Fruit fly (Drosophila melanogaster) whole organism, pupa: Measurements from ENCODE around the gene CG16852.

ENCODE experiments used
- CG10348 ChIP-seq: fragments of 200-800 bp; sonication (Bioruptor generic); IDR thresholded peaks from 2 replicates; pipeline ENCODE4 v1.3.6; 2022; ENCODE audit warnings: missing biosample characterization, missing genetic modification characterization
- CG12605 ChIP-seq: fragments of 200-800 bp; sonication (Bioruptor generic); IDR thresholded peaks from 2 replicates; pipeline ENCODE4 v1.3.6; 2022; ENCODE audit warnings: missing biosample characterization, missing genetic modification characterization
- CG13204 ChIP-seq: fragments of 200-800 bp; sonication (Bioruptor generic); optimal IDR thresholded peaks from 2 replicates; lab custom pipeline; 2018; ENCODE audit warnings: missing biosample characterization, mild to moderate bottlenecking, missing genetic modification characterization, moderate library complexity
- CG14655 ChIP-seq: fragments of 200-800 bp; sonication (Bioruptor generic); optimal IDR thresholded peaks from 3 replicates; lab custom pipeline; 2017; ENCODE audit warnings: mild to moderate bottlenecking, missing biosample characterization, missing genetic modification reagents, missing genetic modification characterization
- CG15710 ChIP-seq: fragments of 200-800 bp; sonication (Bioruptor generic); optimal IDR thresholded peaks from 2 replicates; lab custom pipeline; 2018; ENCODE audit warnings: missing biosample characterization, mild to moderate bottlenecking, missing genetic modification characterization, moderate library complexity
- CG17806 ChIP-seq: fragments of 200-800 bp; sonication (Bioruptor generic); optimal IDR thresholded peaks from 2 replicates; lab custom pipeline; 2018; ENCODE audit warnings: missing biosample characterization, mild to moderate bottlenecking, missing genetic modification characterization, moderate library complexity
- CG32121 ChIP-seq: fragments of 200-800 bp; sonication (Bioruptor generic); IDR thresholded peaks from 2 replicates; pipeline ENCODE4 v1.3.6; 2022; ENCODE audit warnings: missing biosample characterization, missing genetic modification characterization
- CG4496 ChIP-seq: fragments of 200-800 bp; sonication (Bioruptor generic); IDR thresholded peaks from 3 replicates; pipeline ENCODE4 v1.3.6; 2022; ENCODE audit warnings: missing biosample characterization, missing genetic modification characterization
- CG9948 ChIP-seq: fragments of 200-800 bp; sonication (Bioruptor generic); optimal IDR thresholded peaks from 2 replicates; lab custom pipeline; 2018; ENCODE audit warnings: missing biosample characterization, mild to moderate bottlenecking, missing genetic modification characterization, moderate library complexity
- Ets98B ChIP-seq: fragments of 200-800 bp; sonication (Bioruptor generic); IDR thresholded peaks from 2 replicates; pipeline ENCODE4 v1.3.6; 2022; ENCODE audit warnings: missing biosample characterization, missing genetic modification characterization
- Pif1B ChIP-seq: fragments of 200-800 bp; sonication (Bioruptor generic); optimal IDR thresholded peaks from 3 replicates; lab custom pipeline; 2016; ENCODE audit warnings: missing biosample characterization, missing genetic modification characterization
- Snoo ChIP-seq: fragments of 200-800 bp; sonication (Bioruptor generic); optimal IDR thresholded peaks from 3 replicates; lab custom pipeline; 2017; ENCODE audit warnings: missing biosample characterization, mild to moderate bottlenecking, missing genetic modification characterization, inconsistent platforms

DNA sequence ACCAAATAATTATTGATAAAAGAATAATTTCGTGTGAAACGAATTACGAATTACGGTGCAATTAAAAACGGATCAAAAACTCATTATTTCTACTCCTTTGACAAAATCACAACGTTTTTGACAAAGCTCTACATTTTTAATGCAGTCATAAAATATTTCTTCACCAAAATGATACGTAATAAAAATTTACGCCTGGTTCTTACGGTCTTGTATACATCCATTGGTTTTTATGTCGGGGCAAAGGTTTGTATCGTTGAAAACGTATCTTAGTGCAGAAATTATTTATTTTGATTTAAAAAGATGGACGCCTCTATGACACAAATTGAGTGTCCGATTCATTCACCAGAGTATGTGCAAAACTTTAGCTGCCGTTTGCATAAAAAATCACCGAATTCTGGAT is 8.8 kb upstream of the CG16852 start, which contains the start of gene CG33644:
- TF ChIP-seq CG17806 (tag; lab: Kevin White, UChicago) = no peak
- no peak for TF ChIP-seq Ets98B
- no peak for TF ChIP-seq CG12605 (GFP tag; lab: Robert Waterston, UW)
- TF ChIP-seq Snoo (tag; lab: Kevin White, UChicago) = no peak
- TF ChIP-seq CG15710 = no peak
- TF ChIP-seq CG10348 = no peak
- no peak for TF ChIP-seq Pif1B (GFP tag; lab: Kevin White, UChicago)
- no peak for TF ChIP-seq CG14655
- TF ChIP-seq CG32121 (GFP tag; lab: Robert Waterston, UW) = no peak
- no peak for TF ChIP-seq CG13204 (GFP tag; lab: Kevin White, UChicago)
- TF ChIP-seq CG9948 (tag; lab: Kevin White, UChicago) = no peak
- TF ChIP-seq CG4496 (GFP tag; lab: Robert Waterston, UW) = no peak
